Worm (Caenorhabditis elegans): ENCODE results near the gene lin-23.

DNA sequence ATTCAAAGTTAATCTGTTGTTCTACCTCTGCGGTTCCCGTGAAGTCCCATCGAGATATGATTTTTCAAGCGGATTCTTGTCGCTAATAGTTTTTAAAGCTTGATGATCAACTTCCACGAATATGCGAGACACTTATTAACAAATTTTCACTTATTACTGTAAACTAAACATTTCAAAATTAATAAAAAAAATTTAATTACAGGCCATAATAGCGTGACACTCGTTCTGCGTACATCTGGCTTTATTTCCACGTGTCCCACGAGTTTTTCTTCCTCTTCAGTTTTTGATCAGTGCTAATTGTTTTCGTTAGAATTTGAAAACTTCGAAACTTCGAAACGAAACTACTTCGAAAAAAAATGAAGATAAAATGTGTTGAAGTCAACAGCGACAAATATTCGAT lies 30.5 kb downstream of the lin-23 start, which contains the start of gene btb-2:
- no peak for TF ChIP-seq hsf-1 (GFP tag; IDR thresholded peaks at IDR 0.05)
- TF ChIP-seq pha-4 (tag; optimal IDR thresholded peaks at IDR 0.05): no peak
- TF ChIP-seq ama-1 (optimal IDR thresholded peaks at IDR 0.05): no peak
- no peak for TF ChIP-seq ama-1 (GFP tag; optimal IDR thresholded peaks at IDR 0.05)
- no peak for TF ChIP-seq ztf-22 (GFP tag; optimal IDR thresholded peaks at IDR 0.05)
- TF ChIP-seq snpc-1.1 (tag; optimal IDR thresholded peaks at IDR 0.05; ENCODE audit: insufficient read depth): no peak
- no peak for TF ChIP-seq F10E7.11 (tag; optimal IDR thresholded peaks at IDR 0.05)
- no peak for TF ChIP-seq Y67H2A.10 (GFP tag; conservative IDR thresholded peaks at IDR 0.05)
- TF ChIP-seq ztf-3 (GFP tag; optimal IDR thresholded peaks at IDR 0.05): no peak
- no peak for TF ChIP-seq snpc-4 (GFP tag; optimal IDR thresholded peaks at IDR 0.05)
- no peak for TF ChIP-seq snpc-4 (tag; optimal IDR thresholded peaks at IDR 0.05)
- TF ChIP-seq die-1 (tag; optimal IDR thresholded peaks at IDR 0.05): no peak
- no peak for TF ChIP-seq F49E8.2 (tag; optimal IDR thresholded peaks at IDR 0.05; ENCODE audit: insufficient read depth)

Data from whole organism, young adult.